Fruit fly (Drosophila melanogaster): ENCODE results near the gene CG4597.

DNA sequence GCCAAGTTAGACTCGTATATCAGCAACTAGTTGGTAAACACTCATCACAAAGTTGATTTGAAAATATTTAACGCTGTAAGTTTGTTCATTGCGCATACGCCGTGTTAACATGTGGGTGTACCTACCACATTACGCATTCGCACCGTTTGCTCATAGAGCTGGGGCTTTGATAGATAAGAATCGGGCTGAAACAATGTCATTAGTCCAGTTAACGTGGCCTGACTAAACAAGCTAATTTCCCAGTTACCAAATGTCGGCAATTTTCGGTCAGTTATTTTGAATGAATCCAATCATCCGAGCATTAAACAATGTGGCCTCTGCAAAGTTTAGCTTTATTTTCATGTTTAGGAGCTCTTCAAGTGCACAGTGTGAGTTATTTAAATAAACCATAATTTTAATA, at the start of gene CG4597:
- TF ChIP-seq fkh (GFP tag; optimal IDR thresholded peaks at IDR 0.05) (no peak), spab (GFP tag; optimal IDR thresholded peaks at IDR 0.05) (no peak), OdsH (GFP tag; optimal IDR thresholded peaks at IDR 0.05) (no peak), esn (GFP tag; optimal IDR thresholded peaks at IDR 0.05) (no peak), dsx (GFP tag; optimal IDR thresholded peaks at IDR 0.05; ENCODE audit: poor library complexity, severe bottlenecking) (no peak), topi (GFP tag; optimal IDR thresholded peaks at IDR 0.05) (no peak), CG16779 (tag; optimal IDR thresholded peaks at IDR 0.05) (no peak), Sox102F (GFP tag; optimal IDR thresholded peaks at IDR 0.05) (no peak), cyc (GFP tag; optimal IDR thresholded peaks at IDR 0.05) (no peak), salr (GFP tag; optimal IDR thresholded peaks at IDR 0.05) (no peak), pdm3 (GFP tag; optimal IDR thresholded peaks at IDR 0.05) (no peak), vri (GFP tag; optimal IDR thresholded peaks at IDR 0.05) (no peak), Eip75B (GFP tag; optimal IDR thresholded peaks at IDR 0.05) (no peak)
